Fruit fly (Drosophila melanogaster): ENCODE results near the gene CG11226.

DNA sequence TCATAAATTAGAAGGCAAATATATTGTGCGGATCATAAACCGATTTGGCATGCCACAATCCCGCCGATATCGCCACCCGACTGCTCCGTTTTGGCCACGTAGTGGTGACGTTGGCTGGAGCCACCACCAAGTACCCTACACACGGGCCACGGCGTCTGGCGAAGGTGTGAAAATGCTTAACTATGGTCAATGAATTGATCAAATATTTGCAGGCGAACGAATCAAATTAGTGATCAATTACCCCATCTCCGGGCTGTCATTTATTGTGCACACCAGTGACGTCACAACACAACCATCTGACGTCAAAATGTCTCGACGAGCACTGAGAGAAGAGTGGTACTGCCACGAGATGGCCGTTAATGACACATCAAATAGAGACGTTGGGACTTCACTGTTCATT lies 50.8 kb downstream of the CG11226 start:
- TF ChIP-seq sqz (GFP tag; optimal IDR thresholded peaks at IDR 0.05) (no peak), chn (GFP tag; optimal IDR thresholded peaks at IDR 0.05) (no peak), gro (GFP tag; optimal IDR thresholded peaks at IDR 0.05) (no peak), YL-1 (GFP tag; optimal IDR thresholded peaks at IDR 0.05) (no peak), crc (GFP tag; optimal IDR thresholded peaks at IDR 0.05) (no peak)

All from whole organism, embryonic.